Fruit fly (Drosophila melanogaster) whole organism, embryonic: ENCODE data around the gene CG7646.

Source experiments
- Asciz ChIP-seq: fragments of 200-800 bp; sonication (Bioruptor generic); optimal IDR thresholded peaks from 2 replicates; lab custom pipeline; 2017; ENCODE audit warnings: missing biosample characterization, mild to moderate bottlenecking, missing genetic modification characterization, missing genetic modification reagents
- Atf6 ChIP-seq: fragments of 200-800 bp; sonication (Bioruptor generic); IDR thresholded peaks from 2 replicates; pipeline ENCODE4 v1.3.6; 2022; ENCODE audit warnings: missing biosample characterization, missing genetic modification characterization
- Bdp1 ChIP-seq: fragments of 200-800 bp; sonication (Bioruptor generic); optimal IDR thresholded peaks from 3 replicates; lab custom pipeline; 2016; ENCODE audit warnings: missing biosample characterization, missing genetic modification characterization
- BtbVII ChIP-seq: fragments of 200-800 bp; sonication (Bioruptor generic); optimal IDR thresholded peaks from 3 replicates; lab custom pipeline; 2017; ENCODE audit warnings: missing biosample characterization, mild to moderate bottlenecking, missing genetic modification characterization
- CG11398 ChIP-seq: fragments of 200-800 bp; sonication (Bioruptor generic); optimal IDR thresholded peaks from 2 replicates; lab custom pipeline; 2016; ENCODE audit warnings: missing biosample characterization, missing genetic modification characterization
- CG12155 ChIP-seq: fragments of 200-800 bp; sonication (Bioruptor generic); optimal IDR thresholded peaks from 3 replicates; lab custom pipeline; 2016; ENCODE audit warnings: missing biosample characterization, missing genetic modification characterization
- CG12299 ChIP-seq: fragments of 200-800 bp; sonication (Bioruptor generic); optimal IDR thresholded peaks from 2 replicates; lab custom pipeline; 2018; ENCODE audit warnings: missing biosample characterization, mild to moderate bottlenecking, missing genetic modification characterization
- CG15269 ChIP-seq: fragments of 200-800 bp; sonication (Bioruptor generic); optimal IDR thresholded peaks from 2 replicates; lab custom pipeline; 2018; ENCODE audit warnings: missing biosample characterization, mild to moderate bottlenecking, missing genetic modification characterization, moderate library complexity
- CG16863 ChIP-seq: fragments of 200-800 bp; sonication (Bioruptor generic); optimal IDR thresholded peaks from 3 replicates; lab custom pipeline; 2016; ENCODE audit warnings: missing biosample characterization, missing genetic modification characterization
- CG17328 ChIP-seq: fragments of 200-800 bp; sonication (Bioruptor generic); IDR thresholded peaks from 2 replicates; pipeline ENCODE4 v1.3.6; 2022; ENCODE audit warnings: missing biosample characterization, missing genetic modification characterization
- CG18599 ChIP-seq: fragments of 200-800 bp; sonication (Bioruptor generic); optimal IDR thresholded peaks from 3 replicates; lab custom pipeline; 2017; ENCODE audit warnings: missing biosample characterization, missing genetic modification characterization, mild to moderate bottlenecking, moderate library complexity, missing genetic modification reagents
- CG2712 ChIP-seq: fragments of 200-800 bp; optimal IDR thresholded peaks from 3 replicates; lab custom pipeline; 2019; ENCODE audit warnings: missing biosample characterization, mild to moderate bottlenecking, missing genetic modification characterization, moderate library complexity
- CG5245 ChIP-seq: fragments of 200-800 bp; sonication (Bioruptor generic); optimal IDR thresholded peaks from 3 replicates; lab custom pipeline; 2016; ENCODE audit warnings: missing biosample characterization, missing genetic modification characterization
- CG6854 ChIP-seq: fragments of 200-800 bp; sonication (Bioruptor generic); optimal IDR thresholded peaks from 3 replicates; lab custom pipeline; 2017; ENCODE audit warnings: missing biosample characterization, mild to moderate bottlenecking, missing genetic modification characterization
- CG8281 ChIP-seq: fragments of 200-800 bp; sonication (Bioruptor generic); optimal IDR thresholded peaks from 2 replicates; lab custom pipeline; 2018; ENCODE audit warnings: missing biosample characterization, mild to moderate bottlenecking, missing genetic modification characterization, moderate library complexity
- CG9437 ChIP-seq: fragments of 200-800 bp; sonication (Bioruptor generic); optimal IDR thresholded peaks from 2 replicates; lab custom pipeline; 2018; ENCODE audit warnings: missing biosample characterization, mild to moderate bottlenecking, missing genetic modification characterization
- CTCF ChIP-seq: fragments of 200-800 bp; sonication (Bioruptor generic); optimal IDR thresholded peaks from 2 replicates; lab custom pipeline; 2017; ENCODE audit warnings: missing biosample characterization, mild to moderate bottlenecking, missing genetic modification characterization, moderate library complexity
- Chrac-16 ChIP-seq: fragments of 200-800 bp; sonication (Bioruptor generic); optimal IDR thresholded peaks from 3 replicates; lab custom pipeline; 2016; ENCODE audit warnings: missing biosample characterization, missing genetic modification characterization
- D19A ChIP-seq: fragments of 200-800 bp; optimal IDR thresholded peaks from 3 replicates; lab custom pipeline; 2019; ENCODE audit warnings: missing biosample characterization, mild to moderate bottlenecking, missing genetic modification characterization, moderate library complexity
- Dad ChIP-seq: fragments of 200-800 bp; sonication (Bioruptor generic); optimal IDR thresholded peaks from 3 replicates; lab custom pipeline; 2016; ENCODE audit warnings: missing biosample characterization, missing genetic modification characterization
- Gsc ChIP-seq: fragments of 200-800 bp; sonication (Bioruptor generic); IDR thresholded peaks from 2 replicates; pipeline ENCODE4 v1.3.6; 2022; ENCODE audit warnings: missing biosample characterization, missing genetic modification characterization
- Hey ChIP-seq: fragments of 200-800 bp; sonication (Bioruptor generic); optimal IDR thresholded peaks from 3 replicates; lab custom pipeline; 2018; ENCODE audit warnings: missing biosample characterization, mild to moderate bottlenecking, missing genetic modification characterization
- Hr3 ChIP-seq: fragments of 200-800 bp; sonication (Bioruptor generic); optimal IDR thresholded peaks from 3 replicates; lab custom pipeline; 2016; ENCODE audit warnings: missing biosample characterization, missing genetic modification characterization
- Max ChIP-seq: fragments of 200-800 bp; sonication (Bioruptor generic); optimal IDR thresholded peaks from 2 replicates; lab custom pipeline; 2016; ENCODE audit warnings: missing biosample characterization, mild to moderate bottlenecking, missing genetic modification characterization
- NC2β ChIP-seq: fragments of 200-800 bp; sonication (Bioruptor generic); optimal IDR thresholded peaks from 2 replicates; lab custom pipeline; 2016; ENCODE audit warnings: missing biosample characterization, missing genetic modification characterization
- Neu2 ChIP-seq: fragments of 200-800 bp; sonication (Bioruptor generic); optimal IDR thresholded peaks from 3 replicates; lab custom pipeline; 2016; ENCODE audit warnings: missing biosample characterization, missing genetic modification characterization, borderline replicate concordance
- Sin3A ChIP-seq: fragments of >200 bp; optimal IDR thresholded peaks from 2 replicates; lab custom pipeline; 2018
- Sox102F ChIP-seq: fragments of 200-800 bp; sonication (Bioruptor generic); optimal IDR thresholded peaks from 2 replicates; lab custom pipeline; 2018; ENCODE audit warnings: missing biosample characterization, mild to moderate bottlenecking, missing genetic modification characterization, moderate library complexity
- YL-1 ChIP-seq: fragments of 200-800 bp; sonication (Bioruptor generic); optimal IDR thresholded peaks from 3 replicates; lab custom pipeline; 2017; ENCODE audit warnings: missing biosample characterization, mild to moderate bottlenecking, missing genetic modification characterization
- ac ChIP-seq: fragments of 200-800 bp; sonication (Bioruptor generic); optimal IDR thresholded peaks from 3 replicates; lab custom pipeline; 2017; ENCODE audit warnings: missing biosample characterization, mild to moderate bottlenecking, missing genetic modification characterization
- al ChIP-seq: fragments of 200-800 bp; sonication (Bioruptor generic); IDR thresholded peaks from 2 replicates; pipeline ENCODE4 v1.3.6; 2022; ENCODE audit warnings: missing biosample characterization, missing genetic modification characterization
- ap ChIP-seq: fragments of 200-800 bp; sonication (Bioruptor generic); IDR thresholded peaks from 2 replicates; pipeline ENCODE4 v1.3.6; 2022; ENCODE audit warnings: missing biosample characterization, missing genetic modification characterization
- ash1 ChIP-seq: fragments of 200-800 bp; sonication (Bioruptor generic); optimal IDR thresholded peaks from 2 replicates; lab custom pipeline; 2018; ENCODE audit warnings: missing biosample characterization, mild to moderate bottlenecking, missing genetic modification characterization
- cato ChIP-seq: fragments of 200-800 bp; sonication (Bioruptor generic); optimal IDR thresholded peaks from 2 replicates; lab custom pipeline; 2016; ENCODE audit warnings: missing biosample characterization, missing genetic modification characterization, borderline replicate concordance
- chif ChIP-seq, 2 experiments: fragments of 200-800 bp; sonication (Bioruptor generic); optimal IDR thresholded peaks; 3 replicates each; lab custom pipeline; 2016; ENCODE audit warnings: missing biosample characterization in 2 of 2, missing genetic modification characterization in 2 of 2
- chn ChIP-seq: fragments of 200-800 bp; sonication (Bioruptor generic); optimal IDR thresholded peaks from 2 replicates; lab custom pipeline; 2016; ENCODE audit warnings: missing biosample characterization, missing genetic modification characterization
- crp ChIP-seq, 2 experiments: fragments of 200-800 bp; sonication (Bioruptor generic); optimal IDR thresholded peaks; 2 replicates in 1 of 2; 3 replicates in 1 of 2; lab custom pipeline; 2017; ENCODE audit warnings: missing biosample characterization in 2 of 2, missing genetic modification characterization in 2 of 2, mild to moderate bottlenecking in 1 of 2, moderate library complexity in 1 of 2
- dimm ChIP-seq: fragments of 200-800 bp; sonication (Bioruptor generic); IDR thresholded peaks from 2 replicates; pipeline ENCODE4 v1.3.6; 2022; ENCODE audit warnings: missing biosample characterization, missing genetic modification characterization
- disco-r ChIP-seq: fragments of 200-800 bp; sonication (Bioruptor generic); optimal IDR thresholded peaks from 2 replicates; lab custom pipeline; 2016; ENCODE audit warnings: missing biosample characterization, missing genetic modification characterization
- eve ChIP-seq, 2 experiments: fragments of >200 bp; optimal IDR thresholded peaks; 2 replicates each; lab custom pipeline; 2017; ENCODE audit warnings: missing biosample characterization in 2 of 2, missing genetic modification characterization in 2 of 2
- ftz-f1 ChIP-seq: fragments of 200-800 bp; sonication (Bioruptor generic); optimal IDR thresholded peaks from 2 replicates; lab custom pipeline; 2016; ENCODE audit warnings: missing biosample characterization, missing genetic modification characterization
- gce ChIP-seq: fragments of 200-800 bp; sonication (Bioruptor generic); IDR thresholded peaks from 3 replicates; pipeline ENCODE4 v1.3.6; 2022; ENCODE audit warnings: missing biosample characterization, missing genetic modification characterization
- maf-S ChIP-seq: fragments of 200-800 bp; sonication (Bioruptor generic); optimal IDR thresholded peaks from 2 replicates; lab custom pipeline; 2016; ENCODE audit warnings: missing biosample characterization, missing genetic modification characterization
- odd ChIP-seq: fragments of 200-800 bp; sonication (Bioruptor generic); optimal IDR thresholded peaks from 2 replicates; lab custom pipeline; 2017; ENCODE audit warnings: missing biosample characterization, mild to moderate bottlenecking, missing genetic modification characterization
- pzg ChIP-seq: fragments of 200-800 bp; sonication (Bioruptor generic); optimal IDR thresholded peaks from 3 replicates; lab custom pipeline; 2018; ENCODE audit warnings: missing biosample characterization, mild to moderate bottlenecking, missing genetic modification characterization, moderate library complexity
- sima ChIP-seq: fragments of 200-800 bp; sonication (Bioruptor generic); optimal IDR thresholded peaks from 2 replicates; lab custom pipeline; 2016; ENCODE audit warnings: missing biosample characterization, missing genetic modification characterization
- slp2 ChIP-seq: fragments of 200-800 bp; sonication (Bioruptor generic); optimal IDR thresholded peaks from 2 replicates; lab custom pipeline; 2016; ENCODE audit warnings: missing biosample characterization, missing genetic modification characterization
- so ChIP-seq: fragments of 200-800 bp; sonication (Bioruptor generic); IDR thresholded peaks from 3 replicates; pipeline ENCODE4 v1.3.6; 2022; ENCODE audit warnings: missing biosample characterization, missing genetic modification characterization
- sob ChIP-seq: fragments of 200-800 bp; sonication (Bioruptor generic); IDR thresholded peaks from 2 replicates; pipeline ENCODE4 v1.3.6; 2022; ENCODE audit warnings: missing biosample characterization, missing genetic modification characterization
- toy ChIP-seq: fragments of 200-800 bp; sonication (Bioruptor generic); IDR thresholded peaks from 2 replicates; pipeline ENCODE4 v1.3.6; 2022; ENCODE audit warnings: missing biosample characterization, missing genetic modification characterization
- tx ChIP-seq: fragments of 200-800 bp; sonication (Bioruptor generic); optimal IDR thresholded peaks from 2 replicates; lab custom pipeline; 2016; ENCODE audit warnings: missing biosample characterization, missing genetic modification characterization

CG7646 gene

dm6 chr3L:20002482-20003234, 11.0 kb downstream of the CG7646 start, which contains the start of gene CG7668 (continued):
- TF ChIP-seq ftz-f1 (peak; percentile 3), Bdp1 (peak; percentile 75), ac (peak; percentile 57), BtbVII (GFP tag; lab: Kevin White, UChicago) (peak; percentile 87), odd (GFP tag; lab: Kevin White, UChicago) (peak; percentile 82), sob (peak; percentile 92; the same call in 1 of the 2 replicates), tx (GFP tag; lab: Kevin White, UChicago) (peak; percentile 86), slp2 (GFP tag; lab: Kevin White, UChicago) (peak; percentile 86), CG16863 (GFP tag; lab: Kevin White, UChicago) (peak; percentile 88), sima (GFP tag; lab: Kevin White, UChicago) (peak; percentile 23), CG12155 (peak; percentile 85), Dad (GFP tag; lab: Kevin White, UChicago) (peak; percentile 74), Chrac-16 (GFP tag; lab: Kevin White, UChicago) (peak; percentile 83), YL-1 (GFP tag; lab: Kevin White, UChicago) (peak; percentile 86), al (GFP tag; lab: Robert Waterston, UW) (no peak; the same call in 1 of the 2 replicates), CG17328 (GFP tag; lab: Robert Waterston, UW) (peak; percentile 93), CG9437 (GFP tag; lab: Kevin White, UChicago) (peak; percentile 75), CG18599 (peak; percentile 93), Hey (no peak), Max (GFP tag; lab: Kevin White, UChicago) (peak; percentile 89), CG15269 (tag; lab: Kevin White, UChicago) (peak; percentile 92), disco-r (GFP tag; lab: Kevin White, UChicago) (peak; percentile 81), Gsc (GFP tag; lab: Robert Waterston, UW) (no peak), so (GFP tag; lab: Robert Waterston, UW) (peak; percentile 92), Neu2 (peak; percentile 8), CTCF (GFP tag; lab: Kevin White, UChicago) (peak; percentile 47), CG11398 (peak; percentile 69), CG12299 (tag; lab: Kevin White, UChicago) (peak; percentile 88), Hr3 (GFP tag; lab: Kevin White, UChicago) (peak; percentile 81), Atf6 (GFP tag; lab: Robert Waterston, UW) (peak; percentile 90), ap (GFP tag; lab: Robert Waterston, UW) (peak; percentile 86), toy (GFP tag; lab: Robert Waterston, UW) (no peak; the same call in 1 of the 2 replicates), CG2712 (peak; percentile 94), Sin3A (no peak), dimm (GFP tag; lab: Robert Waterston, UW) (no peak), D19A (tag; lab: Kevin White, UChicago) (peak; percentile 69), cato (GFP tag; lab: Kevin White, UChicago) (peak; percentile 78), CG5245 (peak; percentile 69), Sox102F (GFP tag; lab: Kevin White, UChicago) (peak; percentile 93), NC2β (peak; percentile 88), CG6854 (peak; percentile 83), eve (GFP tag; optimal IDR thresholded peaks at IDR 0.05; lab: Kevin White, UChicago) (peak in 1 of 2 experiments; percentile 69), chif (GFP tag; optimal IDR thresholded peaks at IDR 0.05; lab: Kevin White, UChicago) (peak; percentile 71 to 91), maf-S (GFP tag; lab: Kevin White, UChicago) (peak; percentile 72), chn (peak; percentile 90), Asciz (peak; percentile 87), crp (GFP tag; optimal IDR thresholded peaks at IDR 0.05; lab: Kevin White, UChicago) (peak; percentile 5 to 51), CG8281 (tag; lab: Kevin White, UChicago) (peak; percentile 76), pzg (GFP tag; lab: Kevin White, UChicago) (peak; percentile 62), ash1 (GFP tag; lab: Kevin White, UChicago) (no peak), gce (GFP tag; lab: Robert Waterston, UW) (no peak; the same call in 2 of the 3 replicates)
